Worm (Caenorhabditis elegans) whole organism, L4 larva: ENCODE results near the gene C01G12.9.

Experiments
- F26F4.8 ChIP-seq: fragments of 200-800 bp; sonication (Bioruptor generic); conservative IDR thresholded peaks from 2 replicates; pipeline ENCODE4 v1.3.6; 2022; ENCODE audit warnings: missing genetic modification characterization, missing compliant biosample characterization
- T26A8.4 ChIP-seq: fragments of 200-800 bp; sonication (Bioruptor generic); IDR thresholded peaks from 2 replicates; pipeline ENCODE4 v1.3.6; 2022; ENCODE audit warnings: missing genetic modification characterization, missing compliant biosample characterization
- Y105C5A.15 ChIP-seq: fragments of 200-800 bp; sonication (Bioruptor generic); IDR thresholded peaks from 2 replicates; pipeline ENCODE4 v1.3.6; 2022; ENCODE audit warnings: missing genetic modification characterization, missing compliant biosample characterization
- Y75B8A.6 ChIP-seq: fragments of 200-800 bp; sonication (Bioruptor generic); IDR thresholded peaks from 2 replicates; pipeline ENCODE4 v1.3.6; 2022; ENCODE audit warnings: missing genetic modification reagents, missing genetic modification characterization, missing compliant biosample characterization
- aha-1 ChIP-seq: fragments of 150-350 bp; peaks from one replicate; lab custom pipeline; 2014; ENCODE audit warnings: missing biosample characterization, missing genetic modification characterization
- ceh-82 ChIP-seq: sonication (generic microtip); optimal IDR thresholded peaks from 2 replicates; lab custom pipeline; 2017; ENCODE audit warnings: missing biosample characterization, missing genetic modification characterization
- cey-2 ChIP-seq: sonication (generic microtip); optimal IDR thresholded peaks from 3 replicates; lab custom pipeline; 2017; ENCODE audit warnings: missing genetic modification characterization, mild to moderate bottlenecking, missing compliant biosample characterization, antibody characterized with exemption, borderline replicate concordance; ENCODE audit not compliant: insufficient read depth
- ctbp-1 ChIP-seq: fragments of 200-800 bp; sonication (Bioruptor generic); IDR thresholded peaks from 2 replicates; pipeline ENCODE4 v1.3.6; 2022; ENCODE audit warnings: missing genetic modification reagents, missing genetic modification characterization, missing compliant biosample characterization
- daf-16 ChIP-seq, 3 experiments: sonication (generic microtip); optimal IDR thresholded peaks; 2 replicates each; lab custom pipeline; 2016 to 2017; ENCODE audit warnings: missing genetic modification characterization in 3 of 3, missing genetic modification reagents in 3 of 3, mild to moderate bottlenecking in 2 of 3, missing compliant biosample characterization in 2 of 3, missing biosample characterization in 1 of 3, moderate library complexity in 1 of 3
- daf-19 ChIP-seq: fragments of 200-800 bp; sonication (Bioruptor generic); conservative IDR thresholded peaks from 2 replicates; pipeline ENCODE4 v1.3.6; 2022; ENCODE audit warnings: missing genetic modification characterization, missing compliant biosample characterization
- daf-8 ChIP-seq: fragments of 200-800 bp; sonication (Bioruptor generic); IDR thresholded peaks from 2 replicates; pipeline ENCODE4 v1.3.6; 2022; ENCODE audit warnings: missing genetic modification characterization, missing compliant biosample characterization
- dmd-8 ChIP-seq: fragments of 200-800 bp; sonication (Bioruptor generic); IDR thresholded peaks from 2 replicates; pipeline ENCODE4 v1.3.6; 2022; ENCODE audit warnings: missing genetic modification characterization, missing compliant biosample characterization
- dve-1 ChIP-seq: sonication (generic microtip); optimal IDR thresholded peaks from 2 replicates; lab custom pipeline; 2017; ENCODE audit warnings: antibody characterized with exemption, mild to moderate bottlenecking, missing genetic modification characterization, missing compliant biosample characterization; ENCODE audit not compliant: insufficient read depth
- egl-43 ChIP-seq: fragments of 200-800 bp; sonication (Bioruptor generic); IDR thresholded peaks from 2 replicates; pipeline ENCODE4 v1.3.6; 2022; ENCODE audit warnings: missing genetic modification reagents, missing genetic modification characterization, missing compliant biosample characterization
- gei-8 ChIP-seq: fragments of 200-800 bp; sonication (Bioruptor generic); optimal IDR thresholded peaks from 2 replicates; lab custom pipeline; 2018; ENCODE audit warnings: mild to moderate bottlenecking, missing genetic modification characterization, missing compliant biosample characterization
- hif-1 ChIP-seq, 2 experiments: sonication (generic microtip); optimal IDR thresholded peaks; 2 replicates each; lab custom pipeline; 2016 to 2017; ENCODE audit warnings: missing compliant biosample characterization in 2 of 2, missing genetic modification characterization in 2 of 2, missing genetic modification reagents in 2 of 2, missing genotype in 2 of 2, mild to moderate bottlenecking in 1 of 2
- hlh-30 ChIP-seq: sonication (generic microtip); optimal IDR thresholded peaks from 2 replicates; lab custom pipeline; 2017; ENCODE audit warnings: antibody characterized with exemption, mild to moderate bottlenecking, missing genetic modification characterization, missing compliant biosample characterization; ENCODE audit not compliant: insufficient read depth
- jun-1 ChIP-seq: fragments of 150-350 bp; optimal IDR thresholded peaks from 2 replicates; lab custom pipeline; 2014; ENCODE audit warnings: missing biosample characterization, missing genetic modification reagents, missing genetic modification characterization
- lin-1 ChIP-seq: fragments of 200-800 bp; sonication (Bioruptor generic); IDR thresholded peaks from 2 replicates; pipeline ENCODE4 v1.3.6; 2022; ENCODE audit warnings: missing genetic modification reagents, missing genetic modification characterization, missing compliant biosample characterization
- lin-29 ChIP-seq: fragments of 200-800 bp; sonication (Bioruptor generic); IDR thresholded peaks from 2 replicates; pipeline ENCODE4 v1.3.6; 2022; ENCODE audit warnings: missing genetic modification reagents, missing genetic modification characterization, missing compliant biosample characterization
- lin-38 ChIP-seq: fragments of 200-800 bp; sonication (Bioruptor generic); IDR thresholded peaks from 2 replicates; pipeline ENCODE4 v1.3.6; 2022; ENCODE audit warnings: missing genetic modification reagents, missing genetic modification characterization, missing compliant biosample characterization
- lsy-2 ChIP-seq, 2 experiments: fragments of 150-350 bp in 1 of 2; sonication (generic microtip) in 1 of 2; optimal IDR thresholded peaks; 2 replicates each; lab custom pipeline; 2014 to 2017; ENCODE audit warnings: missing biosample characterization in 2 of 2, missing genetic modification characterization in 2 of 2
- madf-9 ChIP-seq: fragments of 200-800 bp; sonication (Bioruptor generic); conservative IDR thresholded peaks from 2 replicates; pipeline ENCODE4 v1.3.6; 2022; ENCODE audit warnings: missing genetic modification reagents, missing genetic modification characterization, missing compliant biosample characterization
- mdl-1 ChIP-seq, 2 experiments: fragments of 150-350 bp in 1 of 2; sonication (generic microtip) in 1 of 2; optimal IDR thresholded peaks; 2 replicates each; lab custom pipeline; 2014 to 2017; ENCODE audit warnings: missing biosample characterization in 2 of 2, missing genetic modification characterization in 2 of 2
- mep-1 ChIP-seq: fragments of 150-350 bp; sonication (generic microtip); optimal IDR thresholded peaks from 3 replicates; lab custom pipeline; 2014; ENCODE audit warnings: missing biosample characterization, missing genetic modification characterization
- mes-2 ChIP-seq: sonication (generic microtip); optimal IDR thresholded peaks from 2 replicates; lab custom pipeline; 2016; ENCODE audit warnings: missing genotype, mild to moderate bottlenecking, missing genetic modification characterization, missing compliant biosample characterization; ENCODE audit not compliant: poor library complexity, severe bottlenecking
- mxl-3 ChIP-seq: fragments of 200-800 bp; sonication (Bioruptor generic); optimal IDR thresholded peaks from 2 replicates; lab custom pipeline; 2018; ENCODE audit warnings: mild to moderate bottlenecking, missing genetic modification characterization, missing compliant biosample characterization
- nhr-10 ChIP-seq: fragments of 150-350 bp; optimal IDR thresholded peaks from 2 replicates; lab custom pipeline; 2014; ENCODE audit warnings: missing biosample characterization, missing genetic modification characterization
- nhr-102 ChIP-seq: sonication (generic microtip); optimal IDR thresholded peaks from 2 replicates; lab custom pipeline; 2016; ENCODE audit warnings: mild to moderate bottlenecking, missing genetic modification characterization, moderate library complexity, missing compliant biosample characterization
- nhr-28 ChIP-seq: fragments of 150-350 bp; optimal IDR thresholded peaks from 2 replicates; lab custom pipeline; 2014; ENCODE audit warnings: missing biosample characterization, missing genetic modification characterization
- nhr-48 ChIP-seq: sonication (generic microtip); optimal IDR thresholded peaks from 2 replicates; lab custom pipeline; 2016; ENCODE audit warnings: mild to moderate bottlenecking, missing genetic modification characterization, missing compliant biosample characterization
- nhr-6 ChIP-seq: fragments of 150-350 bp; optimal IDR thresholded peaks from 2 replicates; lab custom pipeline; 2014; ENCODE audit warnings: missing biosample characterization, missing genetic modification characterization
- nhr-77 ChIP-seq: fragments of 150-350 bp; optimal IDR thresholded peaks from 2 replicates; lab custom pipeline; 2014; ENCODE audit warnings: missing biosample characterization, missing genetic modification characterization
- pqm-1 ChIP-seq: sonication (generic microtip); optimal IDR thresholded peaks from 2 replicates; lab custom pipeline; 2017; ENCODE audit warnings: missing biosample characterization, missing genetic modification characterization
- saeg-2 ChIP-seq: fragments of 200-800 bp; sonication (Bioruptor generic); IDR thresholded peaks from 2 replicates; pipeline ENCODE4 v1.3.6; 2022; ENCODE audit warnings: missing genetic modification reagents, missing genetic modification characterization, missing compliant biosample characterization
- sdz-12 ChIP-seq: fragments of 200-800 bp; sonication (Bioruptor generic); optimal IDR thresholded peaks from 2 replicates; lab custom pipeline; 2018; ENCODE audit warnings: mild to moderate bottlenecking, missing genetic modification characterization, missing compliant biosample characterization
- set-16 ChIP-seq: fragments of 200-800 bp; sonication (Bioruptor generic); IDR thresholded peaks from 2 replicates; pipeline ENCODE4 v1.3.6; 2022; ENCODE audit warnings: missing genetic modification reagents, missing genetic modification characterization, missing compliant biosample characterization
- snpc-1.2 ChIP-seq: fragments of 200-800 bp; sonication (Bioruptor generic); IDR thresholded peaks from 2 replicates; pipeline ENCODE4 v1.3.6; 2022; ENCODE audit warnings: missing genetic modification reagents, missing genetic modification characterization, missing compliant biosample characterization
- snpc-4 ChIP-seq: fragments of 150-350 bp; optimal IDR thresholded peaks from 2 replicates; lab custom pipeline; 2014; ENCODE audit warnings: missing biosample characterization, missing genetic modification characterization
- spr-1 ChIP-seq: sonication (generic microtip); optimal IDR thresholded peaks from 2 replicates; lab custom pipeline; 2016; ENCODE audit warnings: mild to moderate bottlenecking, missing genetic modification characterization, missing compliant biosample characterization
- tra-1 ChIP-seq: fragments of 200-800 bp; sonication (Bioruptor generic); IDR thresholded peaks from 2 replicates; pipeline ENCODE4 v1.3.6; 2022; ENCODE audit warnings: missing genetic modification reagents, missing genetic modification characterization, missing compliant biosample characterization
- unc-39 ChIP-seq: sonication (generic microtip); optimal IDR thresholded peaks from 2 replicates; lab custom pipeline; 2017; ENCODE audit warnings: missing biosample characterization, missing genetic modification characterization
- zag-1 ChIP-seq: fragments of 150-350 bp; optimal IDR thresholded peaks from 2 replicates; lab custom pipeline; 2014; ENCODE audit warnings: missing biosample characterization, missing genetic modification characterization
- zfp-2 ChIP-seq: sonication (generic microtip); optimal IDR thresholded peaks from 2 replicates; lab custom pipeline; 2016; ENCODE audit warnings: mild to moderate bottlenecking, missing genetic modification characterization, missing compliant biosample characterization
- zip-11 ChIP-seq: fragments of 200-800 bp; sonication (Bioruptor generic); IDR thresholded peaks from 2 replicates; pipeline ENCODE4 v1.3.6; 2022; ENCODE audit warnings: missing genetic modification characterization, missing compliant biosample characterization

The C01G12.9 gene

DNA sequence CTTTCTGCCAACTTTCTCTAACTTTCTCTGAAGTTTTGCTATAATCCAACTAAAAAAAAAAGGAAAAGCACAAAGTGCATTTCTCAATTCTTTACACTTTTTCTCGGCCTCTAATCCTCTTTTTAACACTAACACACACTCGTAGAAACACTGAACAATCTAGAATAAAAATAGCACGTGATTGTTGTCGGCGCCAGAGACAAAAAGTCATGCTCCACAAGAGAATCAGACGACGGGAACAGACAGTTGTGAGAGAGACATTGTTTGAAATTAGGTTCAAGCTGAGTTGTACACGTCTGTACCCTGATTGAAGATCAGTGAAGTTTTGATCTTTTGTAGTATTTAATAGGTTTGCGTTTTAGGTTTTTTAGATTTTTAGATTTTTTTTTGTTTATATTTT lies 19.6 kb downstream of the C01G12.9 start (continued):
- TF ChIP-seq ceh-82 (tag; lab: Kevin White, UChicago) = no peak

DNA sequence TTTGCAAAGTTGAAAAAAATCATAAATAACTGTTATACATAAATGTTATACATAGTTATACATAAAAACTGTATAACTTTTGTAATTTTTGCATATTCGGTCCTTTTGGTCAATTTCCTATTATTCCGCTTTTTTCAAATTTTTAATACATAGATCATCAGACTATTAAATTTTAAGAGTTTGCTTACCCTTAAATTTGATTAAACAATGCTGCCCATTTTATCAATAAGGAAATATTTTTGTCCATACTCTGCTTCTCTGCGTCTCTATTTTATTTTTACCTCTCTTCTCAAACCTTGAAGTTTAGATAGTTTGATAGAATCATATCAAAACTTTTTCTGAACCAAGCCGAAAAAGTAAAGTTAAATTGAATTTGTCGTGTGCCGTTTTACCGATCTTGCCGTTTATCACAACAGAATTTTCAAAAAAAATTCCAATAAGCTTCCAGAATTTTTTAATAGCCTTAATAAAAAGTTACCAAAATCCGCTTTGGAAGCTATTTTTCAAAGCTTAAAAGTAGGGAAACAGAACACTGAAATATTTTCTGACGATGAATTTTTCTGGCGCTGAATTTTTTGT lies 20.6 kb downstream of the C01G12.9 start:
- TF ChIP-seq daf-8 (no peak), nhr-10 (tag; lab: Kevin White, UChicago) (no peak), gei-8 (GFP tag; lab: Kevin White, UChicago) (no peak), nhr-48 (tag; lab: Kevin White, UChicago) (no peak), nhr-6 (tag; lab: Kevin White, UChicago) (no peak), zfp-2 (tag; lab: Kevin White, UChicago) (no peak), mep-1 (tag; lab: Kevin White, UChicago) (no peak), sdz-12 (no peak), lsy-2 (tag; optimal IDR thresholded peaks at IDR 0.05; lab: Kevin White, UChicago) (no peak), lin-1 (GFP tag; lab: Robert Waterston, UW) (no peak), F26F4.8 (GFP tag; lab: Robert Waterston, UW) (no peak), set-16 (GFP tag; lab: Robert Waterston, UW) (no peak), daf-16 (GFP tag; optimal IDR thresholded peaks at IDR 0.05; lab: Kevin White, UChicago) (no peak), daf-16 (tag; optimal IDR thresholded peaks at IDR 0.05; lab: Kevin White, UChicago) (peak; percentile 79), egl-43 (GFP tag; lab: Robert Waterston, UW) (no peak), madf-9 (GFP tag; lab: Robert Waterston, UW) (no peak), ctbp-1 (GFP tag; lab: Robert Waterston, UW) (no peak), nhr-28 (tag; lab: Kevin White, UChicago) (peak; percentile 43), unc-39 (tag; lab: Kevin White, UChicago) (no peak), jun-1 (no peak), hlh-30 (tag; lab: Kevin White, UChicago) (peak; percentile 12), Y105C5A.15 (0 out of 2 replicates have a peak, but pooled peaks have one; percentile 58), zag-1 (tag; lab: Kevin White, UChicago) (no peak), T26A8.4 (GFP tag; lab: Robert Waterston, UW) (no peak), lin-29 (GFP tag; lab: Robert Waterston, UW) (no peak), mdl-1 (tag; optimal IDR thresholded peaks at IDR 0.05; lab: Kevin White, UChicago) (no peak), dmd-8 (GFP tag; lab: Robert Waterston, UW) (no peak), dve-1 (peak; percentile 24), lin-38 (GFP tag; lab: Robert Waterston, UW) (no peak), aha-1 (tag; lab: Kevin White, UChicago) (peak; percentile 54), tra-1 (GFP tag; lab: Robert Waterston, UW) (no peak)

DNA sequence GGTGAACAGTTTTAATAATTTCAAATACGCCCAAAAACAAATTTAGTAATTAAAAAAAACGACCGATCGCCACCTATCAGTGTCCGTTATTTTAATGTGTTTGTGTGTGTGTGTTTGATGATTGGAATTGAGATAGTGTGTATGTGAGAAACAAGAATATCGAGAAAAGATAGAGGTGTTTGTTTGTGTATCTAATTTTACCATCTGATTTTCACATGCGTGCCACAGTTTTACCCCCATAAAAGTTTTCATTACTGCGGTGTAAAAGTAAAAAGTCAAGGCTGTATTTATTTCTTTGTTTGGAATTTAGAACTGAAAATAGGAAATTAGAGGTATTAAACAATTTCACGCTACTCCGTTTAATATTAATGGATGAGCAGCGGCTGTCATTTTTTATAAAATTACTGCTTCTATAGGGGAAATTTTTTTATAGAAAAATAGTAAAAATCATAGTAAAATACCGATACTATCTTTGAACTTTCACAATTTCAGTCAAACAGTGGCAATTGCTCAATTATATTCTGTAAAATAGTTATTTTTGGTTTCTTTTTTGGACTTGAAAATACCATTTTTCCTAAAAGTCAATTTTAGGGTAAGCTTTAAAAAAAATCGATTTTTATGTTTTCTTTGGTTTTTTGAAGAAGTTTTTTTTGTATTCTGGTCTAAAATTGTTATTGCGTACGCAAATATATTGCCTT lies 21.3 kb downstream of the C01G12.9 start:
- TF ChIP-seq hif-1 (tag; optimal IDR thresholded peaks at IDR 0.05; lab: Kevin White, UChicago) (peak in 1 of 2 experiments; percentile 28), snpc-4 (tag; lab: Kevin White, UChicago) (no peak), nhr-102 (tag; lab: Kevin White, UChicago) (no peak), lin-1 (GFP tag; lab: Robert Waterston, UW) (0 out of 2 replicates have a peak, but pooled peaks have one; percentile 22), aha-1 (tag; lab: Kevin White, UChicago) (peak; percentile 97), zip-11 (GFP tag; lab: Robert Waterston, UW) (0 out of 2 replicates have a peak, but pooled peaks have one; percentile 30), F26F4.8 (GFP tag; lab: Robert Waterston, UW) (no peak), ceh-82 (tag; lab: Kevin White, UChicago) (no peak), pqm-1 (peak; percentile 61), dve-1 (peak; percentile 15), daf-19 (GFP tag; lab: Robert Waterston, UW) (no peak), nhr-77 (tag; lab: Kevin White, UChicago) (peak; percentile 87), saeg-2 (GFP tag; lab: Robert Waterston, UW) (0 out of 2 replicates have a peak, but pooled peaks have one; percentile 57), mxl-3 (GFP tag; lab: Kevin White, UChicago) (peak; percentile 28), spr-1 (tag; lab: Kevin White, UChicago) (no peak), mes-2 (peak; percentile 22), Y75B8A.6 (GFP tag; lab: Robert Waterston, UW) (no peak), snpc-1.2 (GFP tag; lab: Robert Waterston, UW) (no peak), cey-2 (tag; lab: Kevin White, UChicago) (no peak), nhr-28 (tag; lab: Kevin White, UChicago) (peak; percentile 85)
